Worm (Caenorhabditis elegans): ENCODE results near the gene gadr-2.

- no peak for TF ChIP-seq unc-62 (GFP tag; optimal IDR thresholded peaks at IDR 0.05)
- no peak for TF ChIP-seq snpc-3.4 (tag; optimal IDR thresholded peaks at IDR 0.05)
- TF ChIP-seq unc-130 (GFP tag; optimal IDR thresholded peaks at IDR 0.05): no peak
- no peak for TF ChIP-seq F39B2.1 (GFP tag; IDR thresholded peaks at IDR 0.05)
- TF ChIP-seq Y53F4B.3 (GFP tag; IDR thresholded peaks at IDR 0.05): no peak
- no peak for TF ChIP-seq lsl-1 (GFP tag; optimal IDR thresholded peaks at IDR 0.05)
- no peak for TF ChIP-seq die-1 (tag; optimal IDR thresholded peaks at IDR 0.05)
These were observed 15.6 kb downstream of the gadr-2 start for ce11 chrIV:9469293-9469692.

All from whole organism, young adult.